Worm (Caenorhabditis elegans) whole organism, L4 larva: Measurements from ENCODE around the gene C52B9.4.

Experiments
- D1046.2 ChIP-seq: fragments of 200-800 bp; sonication (Bioruptor generic); IDR thresholded peaks from 2 replicates; pipeline ENCODE4 v1.3.6; 2022; ENCODE audit warnings: missing genetic modification characterization, missing compliant biosample characterization
- F10B5.3 ChIP-seq: sonication (generic microtip); optimal IDR thresholded peaks from 2 replicates; lab custom pipeline; 2016; ENCODE audit warnings: mild to moderate bottlenecking, missing genetic modification characterization, missing compliant biosample characterization
- F44E2.7 ChIP-seq: fragments of 200-800 bp; sonication (Bioruptor generic); IDR thresholded peaks from 2 replicates; pipeline ENCODE4 v2.1.2; 2022; ENCODE audit warnings: missing genetic modification characterization, missing compliant biosample characterization
- R02D3.7 ChIP-seq: fragments of 150-350 bp; sonication (generic microtip); optimal IDR thresholded peaks from 3 replicates; lab custom pipeline; 2014; ENCODE audit warnings: missing biosample characterization, missing genetic modification characterization
- T26A8.4 ChIP-seq: fragments of 200-800 bp; sonication (Bioruptor generic); IDR thresholded peaks from 2 replicates; pipeline ENCODE4 v1.3.6; 2022; ENCODE audit warnings: missing genetic modification characterization, missing compliant biosample characterization
- Y48G9A.11 ChIP-seq: fragments of 200-800 bp; sonication (Bioruptor generic); IDR thresholded peaks from 2 replicates; pipeline ENCODE4 v1.3.6; 2022; ENCODE audit warnings: missing genetic modification reagents, missing genetic modification characterization, missing compliant biosample characterization
- ZK337.2 ChIP-seq: fragments of 200-800 bp; sonication (Bioruptor generic); IDR thresholded peaks from 2 replicates; pipeline ENCODE4 v1.3.6; 2022; ENCODE audit warnings: missing genetic modification reagents, missing genetic modification characterization, missing compliant biosample characterization
- aha-1 ChIP-seq: fragments of 150-350 bp; peaks from one replicate; lab custom pipeline; 2014; ENCODE audit warnings: missing biosample characterization, missing genetic modification characterization
- ama-1 ChIP-seq: fragments of 150-350 bp; optimal IDR thresholded peaks from 2 replicates; lab custom pipeline; 2014; ENCODE audit warnings: inconsistent platforms, mixed read lengths
- arid-1 ChIP-seq: fragments of 200-800 bp; sonication (Bioruptor generic); conservative IDR thresholded peaks from 2 replicates; pipeline ENCODE4 v1.3.6; 2022; ENCODE audit warnings: missing genetic modification reagents, missing genetic modification characterization, missing compliant biosample characterization
- ceh-82 ChIP-seq: sonication (generic microtip); optimal IDR thresholded peaks from 2 replicates; lab custom pipeline; 2017; ENCODE audit warnings: missing biosample characterization, missing genetic modification characterization
- ces-1 ChIP-seq: fragments of 150-350 bp; sonication (generic microtip); optimal IDR thresholded peaks from 4 replicates; lab custom pipeline; 2014; ENCODE audit warnings: missing biosample characterization, missing genetic modification reagents, missing genetic modification characterization
- cey-2 ChIP-seq: sonication (generic microtip); optimal IDR thresholded peaks from 3 replicates; lab custom pipeline; 2017; ENCODE audit warnings: missing genetic modification characterization, mild to moderate bottlenecking, missing compliant biosample characterization, antibody characterized with exemption, borderline replicate concordance; ENCODE audit not compliant: insufficient read depth
- daf-12 ChIP-seq: fragments of 150-350 bp; optimal IDR thresholded peaks from 2 replicates; lab custom pipeline; 2014; ENCODE audit warnings: missing biosample characterization, missing genetic modification reagents, missing genetic modification characterization
- daf-19 ChIP-seq: fragments of 200-800 bp; sonication (Bioruptor generic); conservative IDR thresholded peaks from 2 replicates; pipeline ENCODE4 v1.3.6; 2022; ENCODE audit warnings: missing genetic modification characterization, missing compliant biosample characterization
- dmd-6 ChIP-seq: fragments of 200-800 bp; sonication (Bioruptor generic); IDR thresholded peaks from 2 replicates; pipeline ENCODE4 v1.3.6; 2022; ENCODE audit warnings: missing genetic modification reagents, missing genetic modification characterization, missing compliant biosample characterization
- dpl-1 ChIP-seq: fragments of 150-350 bp; optimal IDR thresholded peaks from 2 replicates; lab custom pipeline; 2014; ENCODE audit warnings: missing biosample characterization, missing genetic modification reagents, missing genetic modification characterization
- duxl-1 ChIP-seq: sonication (generic microtip); optimal IDR thresholded peaks from 2 replicates; lab custom pipeline; 2016; ENCODE audit warnings: mild to moderate bottlenecking, missing genetic modification characterization, moderate library complexity, missing compliant biosample characterization; ENCODE audit not compliant: poor library complexity
- gei-8 ChIP-seq: fragments of 200-800 bp; sonication (Bioruptor generic); optimal IDR thresholded peaks from 2 replicates; lab custom pipeline; 2018; ENCODE audit warnings: mild to moderate bottlenecking, missing genetic modification characterization, missing compliant biosample characterization
- hif-1 ChIP-seq, 2 experiments: sonication (generic microtip); optimal IDR thresholded peaks; 2 replicates each; lab custom pipeline; 2016 to 2017; ENCODE audit warnings: missing compliant biosample characterization in 2 of 2, missing genetic modification characterization in 2 of 2, missing genetic modification reagents in 2 of 2, missing genotype in 2 of 2, mild to moderate bottlenecking in 1 of 2
- hlh-11 ChIP-seq: fragments of 200-800 bp; sonication (Bioruptor generic); optimal IDR thresholded peaks from 2 replicates; lab custom pipeline; 2018; ENCODE audit warnings: mild to moderate bottlenecking, missing genetic modification characterization, missing compliant biosample characterization
- lim-7 ChIP-seq: fragments of 200-800 bp; sonication (Bioruptor generic); IDR thresholded peaks from 2 replicates; pipeline ENCODE4 v1.3.6; 2022; ENCODE audit warnings: missing genetic modification characterization, missing compliant biosample characterization
- lin-1 ChIP-seq: fragments of 200-800 bp; sonication (Bioruptor generic); IDR thresholded peaks from 2 replicates; pipeline ENCODE4 v1.3.6; 2022; ENCODE audit warnings: missing genetic modification reagents, missing genetic modification characterization, missing compliant biosample characterization
- lin-39 ChIP-seq: fragments of 150-350 bp; optimal IDR thresholded peaks from 2 replicates; lab custom pipeline; 2014; ENCODE audit warnings: missing biosample characterization, missing genetic modification reagents, missing genetic modification characterization
- madf-5 ChIP-seq, 2 experiments: fragments of 200-800 bp; sonication (Bioruptor generic); IDR thresholded peaks; 2 replicates each; pipeline ENCODE4 v1.3.6; 2022; ENCODE audit warnings: missing compliant biosample characterization in 2 of 2, missing genetic modification characterization in 2 of 2
- madf-9 ChIP-seq: fragments of 200-800 bp; sonication (Bioruptor generic); conservative IDR thresholded peaks from 2 replicates; pipeline ENCODE4 v1.3.6; 2022; ENCODE audit warnings: missing genetic modification reagents, missing genetic modification characterization, missing compliant biosample characterization
- mdl-1 ChIP-seq, 2 experiments: fragments of 150-350 bp in 1 of 2; sonication (generic microtip) in 1 of 2; optimal IDR thresholded peaks; 2 replicates each; lab custom pipeline; 2014 to 2017; ENCODE audit warnings: missing biosample characterization in 2 of 2, missing genetic modification characterization in 2 of 2
- mxl-2 ChIP-seq: fragments of 200-800 bp; sonication (Bioruptor generic); conservative IDR thresholded peaks from 2 replicates; pipeline ENCODE4 v1.3.6; 2022; ENCODE audit warnings: missing genetic modification reagents, missing genetic modification characterization, missing compliant biosample characterization
- nhr-111 ChIP-seq: fragments of 200-800 bp; sonication (Bioruptor generic); optimal IDR thresholded peaks from 2 replicates; lab custom pipeline; 2018; ENCODE audit warnings: mild to moderate bottlenecking, missing genetic modification characterization, missing compliant biosample characterization
- nhr-237 ChIP-seq: sonication (generic microtip); optimal IDR thresholded peaks from 2 replicates; lab custom pipeline; 2017; ENCODE audit warnings: missing biosample characterization, missing genetic modification characterization
- nhr-28 ChIP-seq: fragments of 150-350 bp; optimal IDR thresholded peaks from 2 replicates; lab custom pipeline; 2014; ENCODE audit warnings: missing biosample characterization, missing genetic modification characterization
- nhr-41 ChIP-seq: fragments of 200-800 bp; sonication (Bioruptor generic); IDR thresholded peaks from 2 replicates; pipeline ENCODE4 v1.3.6; 2022; ENCODE audit warnings: missing genetic modification reagents, missing genetic modification characterization, missing compliant biosample characterization
- nhr-6 ChIP-seq: fragments of 150-350 bp; optimal IDR thresholded peaks from 2 replicates; lab custom pipeline; 2014; ENCODE audit warnings: missing biosample characterization, missing genetic modification characterization
- nhr-77 ChIP-seq: fragments of 150-350 bp; optimal IDR thresholded peaks from 2 replicates; lab custom pipeline; 2014; ENCODE audit warnings: missing biosample characterization, missing genetic modification characterization
- pha-4 ChIP-seq, 2 experiments: fragments of 150-350 bp in 1 of 2; fragments of 200-800 bp in 1 of 2; sonication (Bioruptor generic) in 1 of 2; IDR thresholded peaks in 1 of 2; optimal IDR thresholded peaks in 1 of 2; 2 replicates each; pipeline versions ENCODE4 v1.3.6 to Lab custom; 2014 to 2022; ENCODE audit warnings: missing genetic modification characterization in 2 of 2, missing genetic modification reagents in 2 of 2, missing biosample characterization in 1 of 2, missing compliant biosample characterization in 1 of 2
- php-3 ChIP-seq: fragments of 200-800 bp; sonication (Bioruptor generic); IDR thresholded peaks from 2 replicates; pipeline ENCODE4 v1.3.6; 2022; ENCODE audit warnings: missing genetic modification reagents, missing genetic modification characterization, missing compliant biosample characterization
- pqm-1 ChIP-seq: sonication (generic microtip); optimal IDR thresholded peaks from 2 replicates; lab custom pipeline; 2017; ENCODE audit warnings: missing biosample characterization, missing genetic modification characterization
- rbr-2 ChIP-seq: sonication (generic microtip); optimal IDR thresholded peaks from 2 replicates; lab custom pipeline; 2016; ENCODE audit warnings: missing genotype, missing genetic modification characterization, missing compliant biosample characterization
- sdz-12 ChIP-seq: fragments of 200-800 bp; sonication (Bioruptor generic); optimal IDR thresholded peaks from 2 replicates; lab custom pipeline; 2018; ENCODE audit warnings: mild to moderate bottlenecking, missing genetic modification characterization, missing compliant biosample characterization
- skn-1 ChIP-seq: fragments of 150-350 bp; optimal IDR thresholded peaks from 2 replicates; lab custom pipeline; 2014; ENCODE audit warnings: missing biosample characterization, missing genetic modification characterization
- snpc-4 ChIP-seq: fragments of 150-350 bp; optimal IDR thresholded peaks from 2 replicates; lab custom pipeline; 2014; ENCODE audit warnings: missing biosample characterization, missing genetic modification characterization
- spr-1 ChIP-seq: sonication (generic microtip); optimal IDR thresholded peaks from 2 replicates; lab custom pipeline; 2016; ENCODE audit warnings: mild to moderate bottlenecking, missing genetic modification characterization, missing compliant biosample characterization
- spr-3 ChIP-seq: fragments of 200-800 bp; sonication (Bioruptor generic); optimal IDR thresholded peaks from 2 replicates; lab custom pipeline; 2018; ENCODE audit warnings: mild to moderate bottlenecking, missing genetic modification characterization, missing compliant biosample characterization
- tag-97 ChIP-seq: fragments of 200-800 bp; sonication (Bioruptor generic); IDR thresholded peaks from 2 replicates; pipeline ENCODE4 v1.3.6; 2022; ENCODE audit warnings: missing genetic modification characterization, missing compliant biosample characterization
- unc-130 ChIP-seq: sonication (generic microtip); optimal IDR thresholded peaks from 2 replicates; lab custom pipeline; 2016; ENCODE audit warnings: missing genetic modification reagents, missing genetic modification characterization, missing compliant biosample characterization
- unc-39 ChIP-seq: sonication (generic microtip); optimal IDR thresholded peaks from 2 replicates; lab custom pipeline; 2017; ENCODE audit warnings: missing biosample characterization, missing genetic modification characterization
- zag-1 ChIP-seq: fragments of 150-350 bp; optimal IDR thresholded peaks from 2 replicates; lab custom pipeline; 2014; ENCODE audit warnings: missing biosample characterization, missing genetic modification characterization
- zfp-3 ChIP-seq: fragments of 200-800 bp; sonication (Bioruptor generic); conservative IDR thresholded peaks from 2 replicates; pipeline ENCODE4 v1.3.6; 2022; ENCODE audit warnings: missing genetic modification reagents, missing genetic modification characterization, missing compliant biosample characterization
- zip-11 ChIP-seq: fragments of 200-800 bp; sonication (Bioruptor generic); IDR thresholded peaks from 2 replicates; pipeline ENCODE4 v1.3.6; 2022; ENCODE audit warnings: missing genetic modification characterization, missing compliant biosample characterization
- zip-2 ChIP-seq: fragments of 150-350 bp; optimal IDR thresholded peaks from 2 replicates; lab custom pipeline; 2014; ENCODE audit warnings: missing biosample characterization, missing genetic modification characterization
- ztf-11 ChIP-seq: fragments of 150-350 bp; optimal IDR thresholded peaks from 2 replicates; lab custom pipeline; 2014; ENCODE audit warnings: missing biosample characterization, missing genetic modification characterization

C52B9.4 gene

DNA sequence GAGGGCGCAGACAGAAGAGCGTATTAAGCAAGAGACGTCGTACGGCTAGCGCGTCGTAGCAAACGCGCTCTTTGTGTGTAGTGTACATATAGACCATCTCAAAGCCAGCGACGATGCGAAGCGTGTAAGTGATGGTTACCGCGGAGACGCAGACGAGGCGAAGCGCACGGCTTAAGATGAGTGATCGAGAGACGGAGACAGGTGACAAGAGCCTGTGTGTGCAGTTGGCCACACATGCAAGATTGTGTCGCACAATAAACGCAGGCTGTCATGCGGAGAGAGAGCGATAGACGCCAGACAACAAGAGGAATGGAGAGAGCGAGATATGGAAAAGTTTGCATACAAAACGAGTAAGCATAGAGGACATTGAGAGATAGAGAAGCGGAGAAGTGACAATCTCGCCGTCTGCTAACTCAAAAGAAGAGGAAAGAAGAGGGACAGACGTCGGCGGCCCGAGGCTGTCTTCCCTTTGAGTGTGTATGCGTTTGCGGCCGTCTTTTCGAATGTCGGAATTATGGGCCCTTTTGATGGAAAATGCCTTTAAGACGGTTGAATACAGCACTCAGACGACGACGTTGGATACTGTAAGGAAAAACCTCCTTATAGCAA is 37.6 kb upstream of the C52B9.4 start (continued):
- TF ChIP-seq lin-1 (GFP tag; lab: Robert Waterston, UW) (no peak; the same call in 1 of the 2 replicates), ceh-82 (no peak), T26A8.4 (GFP tag; lab: Robert Waterston, UW) (peak; percentile 92), nhr-28 (tag; lab: Kevin White, UChicago) (peak; percentile 77), ztf-11 (no peak), D1046.2 (no peak), hlh-11 (tag; lab: Kevin White, UChicago) (peak; percentile 95), pqm-1 (tag; lab: Kevin White, UChicago) (no peak), spr-3 (GFP tag; lab: Kevin White, UChicago) (peak; percentile 76), sdz-12 (GFP tag; lab: Kevin White, UChicago) (no peak), spr-1 (tag; lab: Kevin White, UChicago) (peak; percentile 85), madf-5 (GFP tag; IDR thresholded peaks at IDR 0.05; lab: Robert Waterston, UW) (no peak), nhr-111 (GFP tag; lab: Kevin White, UChicago) (no peak), zip-2 (no peak), ZK337.2 (no peak), skn-1 (tag; lab: Kevin White, UChicago) (no peak), duxl-1 (tag; lab: Kevin White, UChicago) (peak; percentile 40), nhr-77 (tag; lab: Kevin White, UChicago) (no peak), nhr-41 (GFP tag; lab: Robert Waterston, UW) (no peak), rbr-2 (peak; percentile 84), unc-130 (GFP tag; lab: Kevin White, UChicago) (peak; percentile 9), zip-11 (GFP tag; lab: Robert Waterston, UW) (no peak), nhr-6 (no peak), pha-4 (GFP tag; IDR thresholded peaks at IDR 0.05; lab: Robert Waterston, UW) (peak; percentile 86), pha-4 (tag; optimal IDR thresholded peaks at IDR 0.05; lab: Kevin White, UChicago) (no peak), Y48G9A.11 (GFP tag; lab: Robert Waterston, UW) (no peak), cey-2 (tag; lab: Kevin White, UChicago) (no peak), ama-1 (peak; percentile 96), gei-8 (GFP tag; lab: Kevin White, UChicago) (no peak), mxl-2 (GFP tag; lab: Robert Waterston, UW) (no peak), daf-12 (tag; lab: Kevin White, UChicago) (no peak), nhr-237 (tag; lab: Kevin White, UChicago) (no peak), aha-1 (tag; lab: Kevin White, UChicago) (peak; percentile 99), zag-1 (peak; percentile 68), F44E2.7 (GFP tag; lab: Robert Waterston, UW) (0 out of 2 replicates have a peak, but pooled peaks have one; percentile 29), lim-7 (0 out of 2 replicates have a peak, but pooled peaks have one; percentile 52), hif-1 (tag; optimal IDR thresholded peaks at IDR 0.05; lab: Kevin White, UChicago) (peak; percentile 11 to 43), php-3 (GFP tag; lab: Robert Waterston, UW) (peak; percentile 83), madf-9 (GFP tag; lab: Robert Waterston, UW) (0 out of 2 replicates have a peak, but pooled peaks have one; percentile 15), F10B5.3 (tag; lab: Kevin White, UChicago) (peak; percentile 80), daf-19 (GFP tag; lab: Robert Waterston, UW) (0 out of 2 replicates have a peak, but pooled peaks have one; percentile 15), mdl-1 (tag; optimal IDR thresholded peaks at IDR 0.05; lab: Kevin White, UChicago) (peak in 1 of 2 experiments; percentile 53), lin-39 (tag; lab: Kevin White, UChicago) (no peak), dpl-1 (GFP tag; lab: Kevin White, UChicago) (peak; percentile 10), arid-1 (GFP tag; lab: Robert Waterston, UW) (no peak; the same call in 1 of the 2 replicates), ces-1 (GFP tag; lab: Kevin White, UChicago) (no peak), snpc-4 (tag; lab: Kevin White, UChicago) (no peak), dmd-6 (GFP tag; lab: Robert Waterston, UW) (peak; percentile 71), zfp-3 (GFP tag; lab: Robert Waterston, UW) (no peak), tag-97 (no peak), R02D3.7 (no peak), unc-39 (no peak)
